Worm (Caenorhabditis elegans) whole organism, L4 larva: Measurements from ENCODE around the gene M02E1.1.

Source experiments
- F10B5.3 ChIP-seq: sonication (generic microtip); optimal IDR thresholded peaks from 2 replicates; lab custom pipeline; 2016; ENCODE audit warnings: mild to moderate bottlenecking, missing genetic modification characterization, missing compliant biosample characterization
- F44E2.7 ChIP-seq: fragments of 200-800 bp; sonication (Bioruptor generic); IDR thresholded peaks from 2 replicates; pipeline ENCODE4 v2.1.2; 2022; ENCODE audit warnings: missing genetic modification characterization, missing compliant biosample characterization
- R02D3.7 ChIP-seq: fragments of 150-350 bp; sonication (generic microtip); optimal IDR thresholded peaks from 3 replicates; lab custom pipeline; 2014; ENCODE audit warnings: missing biosample characterization, missing genetic modification characterization
- T26A8.4 ChIP-seq: fragments of 200-800 bp; sonication (Bioruptor generic); IDR thresholded peaks from 2 replicates; pipeline ENCODE4 v1.3.6; 2022; ENCODE audit warnings: missing genetic modification characterization, missing compliant biosample characterization
- Y105C5A.15 ChIP-seq: fragments of 200-800 bp; sonication (Bioruptor generic); IDR thresholded peaks from 2 replicates; pipeline ENCODE4 v1.3.6; 2022; ENCODE audit warnings: missing genetic modification characterization, missing compliant biosample characterization
- Y5F2A.4 ChIP-seq: fragments of 200-800 bp; sonication (Bioruptor generic); optimal IDR thresholded peaks from 2 replicates; lab custom pipeline; 2018; ENCODE audit warnings: mild to moderate bottlenecking, missing genetic modification characterization, missing compliant biosample characterization
- ZK546.5 ChIP-seq, 2 experiments: sonication (generic microtip); optimal IDR thresholded peaks; 2 replicates each; lab custom pipeline; 2017; ENCODE audit warnings: missing biosample characterization in 2 of 2, missing genetic modification characterization in 2 of 2
- aly-2 ChIP-seq: sonication (generic microtip); optimal IDR thresholded peaks from 2 replicates; lab custom pipeline; 2018; ENCODE audit warnings: missing biosample characterization, missing genetic modification characterization
- ama-1 ChIP-seq: fragments of 150-350 bp; optimal IDR thresholded peaks from 2 replicates; lab custom pipeline; 2014; ENCODE audit warnings: inconsistent platforms, mixed read lengths
- dmd-6 ChIP-seq: fragments of 200-800 bp; sonication (Bioruptor generic); IDR thresholded peaks from 2 replicates; pipeline ENCODE4 v1.3.6; 2022; ENCODE audit warnings: missing genetic modification reagents, missing genetic modification characterization, missing compliant biosample characterization
- dmd-9 ChIP-seq: fragments of 200-800 bp; sonication (Bioruptor generic); IDR thresholded peaks from 2 replicates; pipeline ENCODE4 v1.3.6; 2022; ENCODE audit warnings: missing genetic modification reagents, missing genetic modification characterization, missing compliant biosample characterization
- duxl-1 ChIP-seq: sonication (generic microtip); optimal IDR thresholded peaks from 2 replicates; lab custom pipeline; 2016; ENCODE audit warnings: mild to moderate bottlenecking, missing genetic modification characterization, moderate library complexity, missing compliant biosample characterization; ENCODE audit not compliant: poor library complexity
- fkh-10 ChIP-seq: fragments of 150-350 bp; optimal IDR thresholded peaks from 2 replicates; lab custom pipeline; 2014; ENCODE audit warnings: missing biosample characterization, missing genetic modification reagents, missing genetic modification characterization
- fos-1 ChIP-seq: fragments of 150-350 bp; optimal IDR thresholded peaks from 2 replicates; lab custom pipeline; 2014; ENCODE audit warnings: missing biosample characterization, missing genetic modification characterization
- gei-8 ChIP-seq: fragments of 200-800 bp; sonication (Bioruptor generic); optimal IDR thresholded peaks from 2 replicates; lab custom pipeline; 2018; ENCODE audit warnings: mild to moderate bottlenecking, missing genetic modification characterization, missing compliant biosample characterization
- hif-1 ChIP-seq, 2 experiments: sonication (generic microtip); optimal IDR thresholded peaks; 2 replicates each; lab custom pipeline; 2016 to 2017; ENCODE audit warnings: missing compliant biosample characterization in 2 of 2, missing genetic modification characterization in 2 of 2, missing genetic modification reagents in 2 of 2, missing genotype in 2 of 2, mild to moderate bottlenecking in 1 of 2
- hlh-30 ChIP-seq: sonication (generic microtip); optimal IDR thresholded peaks from 2 replicates; lab custom pipeline; 2017; ENCODE audit warnings: antibody characterized with exemption, mild to moderate bottlenecking, missing genetic modification characterization, missing compliant biosample characterization; ENCODE audit not compliant: insufficient read depth
- jun-1 ChIP-seq: fragments of 150-350 bp; optimal IDR thresholded peaks from 2 replicates; lab custom pipeline; 2014; ENCODE audit warnings: missing biosample characterization, missing genetic modification reagents, missing genetic modification characterization
- lin-39 ChIP-seq: fragments of 150-350 bp; optimal IDR thresholded peaks from 2 replicates; lab custom pipeline; 2014; ENCODE audit warnings: missing biosample characterization, missing genetic modification reagents, missing genetic modification characterization
- lir-3 ChIP-seq: sonication (generic microtip); optimal IDR thresholded peaks from 2 replicates; lab custom pipeline; 2016; ENCODE audit warnings: mild to moderate bottlenecking, missing genetic modification characterization, missing compliant biosample characterization
- mes-2 ChIP-seq: sonication (generic microtip); optimal IDR thresholded peaks from 2 replicates; lab custom pipeline; 2016; ENCODE audit warnings: missing genotype, mild to moderate bottlenecking, missing genetic modification characterization, missing compliant biosample characterization; ENCODE audit not compliant: poor library complexity, severe bottlenecking
- mxl-2 ChIP-seq: fragments of 200-800 bp; sonication (Bioruptor generic); conservative IDR thresholded peaks from 2 replicates; pipeline ENCODE4 v1.3.6; 2022; ENCODE audit warnings: missing genetic modification reagents, missing genetic modification characterization, missing compliant biosample characterization
- mxl-3 ChIP-seq: fragments of 200-800 bp; sonication (Bioruptor generic); optimal IDR thresholded peaks from 2 replicates; lab custom pipeline; 2018; ENCODE audit warnings: mild to moderate bottlenecking, missing genetic modification characterization, missing compliant biosample characterization
- nhr-41 ChIP-seq: fragments of 200-800 bp; sonication (Bioruptor generic); IDR thresholded peaks from 2 replicates; pipeline ENCODE4 v1.3.6; 2022; ENCODE audit warnings: missing genetic modification reagents, missing genetic modification characterization, missing compliant biosample characterization
- nhr-6 ChIP-seq: fragments of 150-350 bp; optimal IDR thresholded peaks from 2 replicates; lab custom pipeline; 2014; ENCODE audit warnings: missing biosample characterization, missing genetic modification characterization
- pha-4 ChIP-seq, 2 experiments: fragments of 150-350 bp in 1 of 2; fragments of 200-800 bp in 1 of 2; sonication (Bioruptor generic) in 1 of 2; IDR thresholded peaks in 1 of 2; optimal IDR thresholded peaks in 1 of 2; 2 replicates each; pipeline versions ENCODE4 v1.3.6 to Lab custom; 2014 to 2022; ENCODE audit warnings: missing genetic modification characterization in 2 of 2, missing genetic modification reagents in 2 of 2, missing biosample characterization in 1 of 2, missing compliant biosample characterization in 1 of 2
- pqm-1 ChIP-seq: sonication (generic microtip); optimal IDR thresholded peaks from 2 replicates; lab custom pipeline; 2017; ENCODE audit warnings: missing biosample characterization, missing genetic modification characterization
- snpc-4 ChIP-seq: fragments of 150-350 bp; optimal IDR thresholded peaks from 2 replicates; lab custom pipeline; 2014; ENCODE audit warnings: missing biosample characterization, missing genetic modification characterization
- tag-97 ChIP-seq: fragments of 200-800 bp; sonication (Bioruptor generic); IDR thresholded peaks from 2 replicates; pipeline ENCODE4 v1.3.6; 2022; ENCODE audit warnings: missing genetic modification characterization, missing compliant biosample characterization
- unc-130 ChIP-seq: sonication (generic microtip); optimal IDR thresholded peaks from 2 replicates; lab custom pipeline; 2016; ENCODE audit warnings: missing genetic modification reagents, missing genetic modification characterization, missing compliant biosample characterization
- unc-39 ChIP-seq: sonication (generic microtip); optimal IDR thresholded peaks from 2 replicates; lab custom pipeline; 2017; ENCODE audit warnings: missing biosample characterization, missing genetic modification characterization
- unc-62 ChIP-seq, 3 experiments: fragments of 150-350 bp in 1 of 3; sonication (generic microtip); optimal IDR thresholded peaks in 2 of 3; peaks in 1 of 3; 1 replicate in 1 of 3; 2 replicates in 2 of 3; lab custom pipeline; 2014 to 2017; ENCODE audit warnings: missing biosample characterization in 3 of 3, missing genetic modification characterization in 3 of 3, missing genetic modification reagents in 3 of 3, missing genotype in 1 of 3
- vab-7 ChIP-seq: fragments of 200-800 bp; sonication (Bioruptor generic); IDR thresholded peaks from 2 replicates; pipeline ENCODE4 v1.3.6; 2022; ENCODE audit warnings: missing genetic modification reagents, missing genetic modification characterization, missing compliant biosample characterization
- zip-11 ChIP-seq: fragments of 200-800 bp; sonication (Bioruptor generic); IDR thresholded peaks from 2 replicates; pipeline ENCODE4 v1.3.6; 2022; ENCODE audit warnings: missing genetic modification characterization, missing compliant biosample characterization

The M02E1.1 gene

ce11 chrX:353134-353669, 27.3 kb downstream of the M02E1.1 start, which contains the start of gene sor-3 (continued):
- TF ChIP-seq hlh-30 (tag; lab: Kevin White, UChicago) (peak; percentile 65), pha-4 (GFP tag; IDR thresholded peaks at IDR 0.05; lab: Robert Waterston, UW) (peak; percentile 95), pha-4 (tag; optimal IDR thresholded peaks at IDR 0.05; lab: Kevin White, UChicago) (no peak), jun-1 (peak; percentile 42), mxl-3 (GFP tag; lab: Kevin White, UChicago) (peak; percentile 44), tag-97 (no peak), fos-1 (tag; lab: Kevin White, UChicago) (no peak), T26A8.4 (GFP tag; lab: Robert Waterston, UW) (peak; percentile 86)

DNA sequence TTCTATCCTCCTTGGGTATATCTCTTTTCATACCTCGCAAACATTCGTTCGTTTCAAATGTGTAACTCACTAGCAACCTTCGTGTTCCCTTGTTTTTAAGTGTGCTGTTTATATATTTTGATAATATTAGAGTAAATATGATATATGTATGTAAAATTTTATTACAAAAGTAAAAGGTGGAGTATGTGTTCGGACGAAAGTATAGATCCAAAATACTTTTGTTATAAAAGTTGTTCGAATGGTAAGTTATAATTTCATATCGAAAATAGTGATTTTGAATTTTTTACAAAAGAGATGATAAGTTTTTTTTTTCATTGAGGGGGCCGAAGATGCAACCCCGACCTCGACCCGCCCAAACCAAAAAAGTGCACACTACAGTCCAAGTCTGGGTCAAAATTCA, 31.9 kb downstream of the M02E1.1 start, which contains the start of gene C04E7.1:
TSS of gene C04E7.1 (plus strand) at position 301 of the 400 bp plus-strand sequence.
- TF ChIP-seq hif-1 (tag; optimal IDR thresholded peaks at IDR 0.05; lab: Kevin White, UChicago) (no peak), fkh-10 (GFP tag; lab: Kevin White, UChicago) (no peak), ZK546.5 (tag; optimal IDR thresholded peaks at IDR 0.05; lab: Kevin White, UChicago) (no peak), vab-7 (GFP tag; lab: Robert Waterston, UW) (no peak), unc-39 (tag; lab: Kevin White, UChicago) (no peak), ama-1 (lab: Kevin White, UChicago) (no peak), Y105C5A.15 (no peak), F10B5.3 (tag; lab: Kevin White, UChicago) (no peak)

ce11 chrX:360479-360878, 34.6 kb downstream of the M02E1.1 start, which contains the start of gene C04E7.5:
Gene C04E7.5, plus strand, starts transcription at chrX:360779.
- TF ChIP-seq nhr-41 (GFP tag; lab: Robert Waterston, UW) = no peak
- no peak for TF ChIP-seq lir-3
- no peak for TF ChIP-seq snpc-4 (tag; lab: Kevin White, UChicago)
- TF ChIP-seq gei-8 (GFP tag; lab: Kevin White, UChicago) = no peak

DNA sequence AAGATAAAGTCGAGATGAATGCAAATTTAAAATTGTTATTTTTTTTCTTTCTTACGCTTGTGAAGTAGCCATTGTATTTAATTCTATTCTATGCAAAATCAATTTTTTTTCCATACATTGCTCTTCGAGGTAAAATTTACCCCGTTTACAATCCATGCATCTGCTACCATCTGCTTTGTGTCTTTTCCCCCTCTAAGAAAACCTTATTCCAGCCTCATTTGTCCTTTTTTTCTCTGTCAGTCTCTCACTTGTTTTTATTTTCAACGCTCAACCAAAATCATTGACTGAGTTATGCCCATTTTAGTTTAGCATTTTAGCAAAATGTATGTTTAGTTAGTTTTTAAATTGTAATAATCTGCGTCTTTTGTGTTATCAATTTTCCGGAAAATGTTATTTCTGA, 44.0 kb downstream of the M02E1.1 start:
- TF ChIP-seq Y105C5A.15 (no peak), lin-39 (tag; lab: Kevin White, UChicago) (no peak), mes-2 (tag; lab: Kevin White, UChicago) (no peak), Y5F2A.4 (GFP tag; lab: Kevin White, UChicago) (no peak), duxl-1 (tag; lab: Kevin White, UChicago) (no peak), pqm-1 (tag; lab: Kevin White, UChicago) (no peak), dmd-6 (GFP tag; lab: Robert Waterston, UW) (no peak), F44E2.7 (no peak), mxl-2 (GFP tag; lab: Robert Waterston, UW) (no peak), hif-1 (tag; optimal IDR thresholded peaks at IDR 0.05; lab: Kevin White, UChicago) (no peak), aly-2 (no peak), nhr-6 (tag; lab: Kevin White, UChicago) (no peak), unc-130 (GFP tag; lab: Kevin White, UChicago) (no peak), mxl-3 (GFP tag; lab: Kevin White, UChicago) (no peak), fkh-10 (GFP tag; lab: Kevin White, UChicago) (no peak), zip-11 (GFP tag; lab: Robert Waterston, UW) (no peak), unc-62 (GFP tag; optimal IDR thresholded peaks at IDR 0.05 in 1 of 2; lab: Kevin White, UChicago) (no peak), unc-62 (tag; optimal IDR thresholded peaks at IDR 0.05; lab: Kevin White, UChicago) (no peak), R02D3.7 (tag; lab: Kevin White, UChicago) (no peak), dmd-9 (GFP tag; lab: Robert Waterston, UW) (no peak)
